Fruit fly (Drosophila melanogaster): Measurements from ENCODE around the gene Sfp24F.

Gene Sfp24F

dm6 chr2L:4464946-4465345, 23.1 kb upstream of the Sfp24F start, which contains the start of gene FIG4:
Gene FIG4 (plus strand): TSS chr2L:4465174.
- TF ChIP-seq MTF-1 (GFP tag; optimal IDR thresholded peaks at IDR 0.05; ENCODE audit: borderline replicate concordance) (no peak), ken (GFP tag; IDR thresholded peaks at IDR 0.05) (no peak), CG31224 (GFP tag; IDR thresholded peaks at IDR 0.05) (no peak), Lhr (GFP tag; optimal IDR thresholded peaks at IDR 0.05) (no peak), inv (GFP tag; IDR thresholded peaks at IDR 0.05; ENCODE audit: partially characterized antibody) (peak; percentile 48), tio (GFP tag; optimal IDR thresholded peaks at IDR 0.05) (no peak), stwl (tag; optimal IDR thresholded peaks at IDR 0.05) (no peak), H2.0 (GFP tag; IDR thresholded peaks at IDR 0.05) (no peak), sug (tag; optimal IDR thresholded peaks at IDR 0.05) (no peak), CG11723 (GFP tag; optimal IDR thresholded peaks at IDR 0.05) (no peak), Mrtf (GFP tag; IDR thresholded peaks at IDR 0.05) (no peak), CG15601 (tag; optimal IDR thresholded peaks at IDR 0.05) (no peak), emc (GFP tag; optimal IDR thresholded peaks at IDR 0.05) (no peak), cg (GFP tag; optimal IDR thresholded peaks at IDR 0.05) (no peak), CoRest (tag; optimal IDR thresholded peaks at IDR 0.05) (peak; percentile 20), CG30403 (GFP tag; optimal IDR thresholded peaks at IDR 0.05) (no peak), grn (GFP tag; optimal IDR thresholded peaks at IDR 0.05) (no peak), ase (GFP tag; IDR thresholded peaks at IDR 0.05) (no peak), Dref (GFP tag; IDR thresholded peaks at IDR 0.05) (no peak), CG11504 (tag; optimal IDR thresholded peaks at IDR 0.05) (no peak), CG11560 (tag; IDR thresholded peaks at IDR 0.05) (no peak), Sox100B (GFP tag; optimal IDR thresholded peaks at IDR 0.05) (no peak), Nf-YA (GFP tag; IDR thresholded peaks at IDR 0.05) (no peak), hth (optimal IDR thresholded peaks at IDR 0.05) (no peak), CG6683 (GFP tag; optimal IDR thresholded peaks at IDR 0.05) (no peak), lov (optimal IDR thresholded peaks at IDR 0.05) (no peak), lov (GFP tag; IDR thresholded peaks at IDR 0.05) (no peak), Nf-YB (GFP tag; optimal IDR thresholded peaks at IDR 0.05) (peak; percentile 7), CG4328 (GFP tag; optimal IDR thresholded peaks at IDR 0.05) (no peak), CG12769 (tag; optimal IDR thresholded peaks at IDR 0.05) (no peak), CG10267 (tag; optimal IDR thresholded peaks at IDR 0.05) (peak; percentile 35), gce (GFP tag; IDR thresholded peaks at IDR 0.05) (no peak), ham (GFP tag; IDR thresholded peaks at IDR 0.05) (no peak), CG9727 (GFP tag; optimal IDR thresholded peaks at IDR 0.05) (no peak), gem (tag; optimal IDR thresholded peaks at IDR 0.05) (no peak), her (GFP tag; optimal IDR thresholded peaks at IDR 0.05) (no peak), CG2116 (GFP tag; optimal IDR thresholded peaks at IDR 0.05) (peak; percentile 13), B-H2 (GFP tag; optimal IDR thresholded peaks at IDR 0.05) (no peak), CG34376 (GFP tag; optimal IDR thresholded peaks at IDR 0.05) (peak; percentile 3), HLH4C (GFP tag; IDR thresholded peaks at IDR 0.05; ENCODE audit: partially characterized antibody) (peak; percentile 60; the same call in 2 of the 3 replicates), BtbVII (GFP tag; optimal IDR thresholded peaks at IDR 0.05) (no peak), bsh (GFP tag; optimal IDR thresholded peaks at IDR 0.05) (no peak), Kr (GFP tag; optimal IDR thresholded peaks at IDR 0.05) (no peak), CG10147 (GFP tag; optimal IDR thresholded peaks at IDR 0.05) (peak; percentile 9), Dip2 (GFP tag; IDR thresholded peaks at IDR 0.05) (no peak), sc (optimal IDR thresholded peaks at IDR 0.05) (no peak), sc (GFP tag; optimal IDR thresholded peaks at IDR 0.05) (no peak), salm (tag; optimal IDR thresholded peaks at IDR 0.05) (no peak), CG17802 (tag; optimal IDR thresholded peaks at IDR 0.05) (no peak), ind (GFP tag; optimal IDR thresholded peaks at IDR 0.05) (no peak), NK7.1 (GFP tag; optimal IDR thresholded peaks at IDR 0.05) (no peak), CG2889 (GFP tag; IDR thresholded peaks at IDR 0.05) (no peak)

Data from whole organism, embryonic.